Fruit fly (Drosophila melanogaster) whole organism, embryonic: Measurements from ENCODE around the gene Alg11.
A peak's percentile ranks its signal among the peaks of the same experiment; 100 is the strongest.

Experiments used
- CG2120 ChIP-seq: fragments of 200-800 bp; sonication (Bioruptor generic); optimal IDR thresholded peaks from 3 replicates; lab custom pipeline; 2016; ENCODE audit warnings: missing biosample characterization, missing genetic modification characterization
- CG6689 ChIP-seq: fragments of 200-800 bp; sonication (Bioruptor generic); IDR thresholded peaks from 2 replicates; pipeline ENCODE4 v1.3.6; 2022; ENCODE audit warnings: missing biosample characterization, missing genetic modification characterization
- CrebB ChIP-seq: fragments of 200-800 bp; sonication (Bioruptor generic); optimal IDR thresholded peaks from 3 replicates; lab custom pipeline; 2018; ENCODE audit warnings: missing biosample characterization, mild to moderate bottlenecking, missing genetic modification characterization
- chm ChIP-seq: fragments of 200-800 bp; sonication (Bioruptor generic); IDR thresholded peaks from 2 replicates; pipeline ENCODE4 v1.3.6; 2022; ENCODE audit warnings: missing biosample characterization, missing genetic modification characterization
- ewg ChIP-seq: fragments of 200-800 bp; sonication (Bioruptor generic); optimal IDR thresholded peaks from 3 replicates; lab custom pipeline; 2017; ENCODE audit warnings: mild to moderate bottlenecking, missing biosample characterization, missing genetic modification reagents, missing genetic modification characterization
- hkb ChIP-seq, 2 experiments: fragments of 200-800 bp in 1 of 2; fragments of >200 bp in 1 of 2; sonication (Bioruptor generic) in 1 of 2; IDR thresholded peaks in 1 of 2; optimal IDR thresholded peaks in 1 of 2; 2 replicates each; pipeline versions ENCODE4 v1.3.6 to Lab custom; 2017 to 2022; ENCODE audit warnings: missing biosample characterization in 1 of 2, missing genetic modification characterization in 1 of 2
- yki ChIP-seq: fragments of >200 bp; optimal IDR thresholded peaks from 3 replicates; lab custom pipeline; 2018

DNA sequence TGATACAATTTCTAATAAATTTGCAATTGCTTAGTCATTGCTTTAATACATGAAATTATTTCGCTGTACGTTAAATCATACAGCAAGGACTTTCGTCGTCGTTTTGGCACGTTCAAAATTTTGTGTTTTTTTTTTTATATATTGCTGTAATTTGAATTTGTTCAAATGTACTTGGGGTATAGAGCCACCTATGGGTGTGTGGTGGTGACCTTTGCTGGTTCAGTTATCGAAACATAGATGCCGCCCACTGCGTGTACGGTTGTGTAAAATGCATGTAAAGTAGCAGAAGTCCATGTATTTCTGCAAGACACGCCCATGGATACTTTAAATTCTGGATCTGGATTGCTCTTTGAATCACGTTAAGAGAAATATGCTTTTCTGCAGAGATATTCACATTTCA is 21.3 kb upstream of the Alg11 start:
- no peak for TF ChIP-seq ewg (GFP tag; lab: Kevin White, UChicago)
- no peak for TF ChIP-seq hkb (optimal IDR thresholded peaks at IDR 0.05; lab: Kevin White, UChicago)
- peak; percentile 43; the same call in 1 of the 2 replicates for TF ChIP-seq hkb (GFP tag; IDR thresholded peaks at IDR 0.05; lab: Robert Waterston, UW)
- TF ChIP-seq chm (GFP tag; lab: Robert Waterston, UW) = no peak; the same call in 1 of the 2 replicates
- TF ChIP-seq yki (lab: Kevin White, UChicago) = peak; percentile 62
- no peak for TF ChIP-seq CG6689
- TF ChIP-seq CG2120 = peak; percentile 64
- no peak for TF ChIP-seq CrebB
